Fruit fly (Drosophila melanogaster) whole organism, pupa: ENCODE data around the gene subdued.

Experiments used
- CG32121 ChIP-seq: fragments of 200-800 bp; sonication (Bioruptor generic); IDR thresholded peaks from 2 replicates; pipeline ENCODE4 v1.3.6; 2022; ENCODE audit warnings: missing biosample characterization, missing genetic modification characterization
- CG8159 ChIP-seq: fragments of 200-800 bp; sonication (Bioruptor generic); optimal IDR thresholded peaks from 3 replicates; lab custom pipeline; 2018; ENCODE audit warnings: missing biosample characterization, mild to moderate bottlenecking, missing genetic modification characterization, moderate library complexity
- CG8301 ChIP-seq: fragments of 200-800 bp; sonication (Bioruptor generic); optimal IDR thresholded peaks from 2 replicates; lab custom pipeline; 2018; ENCODE audit warnings: missing biosample characterization, mild to moderate bottlenecking, missing genetic modification characterization

DNA sequence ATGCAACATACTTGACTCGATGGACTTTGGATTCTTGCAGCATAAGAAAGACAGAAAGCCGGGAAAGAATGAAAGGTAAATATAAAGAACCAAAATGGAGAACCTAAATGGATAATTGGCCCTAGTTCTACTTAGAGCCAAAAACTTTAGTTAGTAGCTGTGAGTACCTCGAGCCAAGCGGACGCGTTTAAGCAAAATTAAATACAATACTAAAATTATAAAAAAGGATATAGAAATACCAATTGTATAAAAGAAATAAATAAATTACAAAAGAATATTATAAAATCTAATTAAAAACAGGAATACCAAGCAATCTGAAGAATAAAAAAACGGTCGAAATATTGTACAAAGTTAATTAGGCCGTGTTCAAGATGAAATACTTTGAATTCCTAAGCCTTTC, 7.9 kb downstream of the subdued start, which contains the start of gene CG34138:
- no peak for TF ChIP-seq CG8159 (tag; lab: Kevin White, UChicago)
- TF ChIP-seq CG8301 (tag; lab: Kevin White, UChicago) = no peak
- TF ChIP-seq CG32121 (GFP tag; lab: Robert Waterston, UW) = no peak
